Fruit fly (Drosophila melanogaster) whole organism, prepupa: ENCODE measurements around the gene CG31445.

Experiments used
- CG11762 ChIP-seq: fragments of 200-800 bp; sonication (Bioruptor generic); optimal IDR thresholded peaks from 3 replicates; lab custom pipeline; 2016; ENCODE audit warnings: missing biosample characterization, missing genetic modification characterization; ENCODE audit not compliant: insufficient read depth
- CG15336 ChIP-seq: fragments of 200-800 bp; sonication (Bioruptor generic); IDR thresholded peaks from 2 replicates; pipeline ENCODE4 v1.3.6; 2022; ENCODE audit warnings: missing biosample characterization, missing genetic modification characterization
- CG8319 ChIP-seq: fragments of 200-800 bp; sonication (Bioruptor generic); optimal IDR thresholded peaks from 3 replicates; lab custom pipeline; 2016; ENCODE audit warnings: missing biosample characterization, missing genetic modification characterization
- Eip75B ChIP-seq: fragments of 200-800 bp; sonication (Bioruptor generic); optimal IDR thresholded peaks from 3 replicates; lab custom pipeline; 2016; ENCODE audit warnings: missing biosample characterization, missing genetic modification characterization
- Lpt ChIP-seq: fragments of 200-800 bp; sonication (Bioruptor generic); optimal IDR thresholded peaks from 3 replicates; lab custom pipeline; 2016; ENCODE audit warnings: missing biosample characterization, missing genetic modification characterization
- Smox ChIP-seq: fragments of 200-800 bp; sonication (Bioruptor generic); optimal IDR thresholded peaks from 3 replicates; lab custom pipeline; 2016; ENCODE audit warnings: missing biosample characterization, missing genetic modification characterization
- fd85E ChIP-seq: fragments of 200-800 bp; sonication (Bioruptor generic); optimal IDR thresholded peaks from 3 replicates; lab custom pipeline; 2016; ENCODE audit warnings: missing biosample characterization, missing genetic modification characterization
- vri ChIP-seq: fragments of 200-800 bp; sonication (Bioruptor generic); optimal IDR thresholded peaks from 3 replicates; lab custom pipeline; 2016; ENCODE audit warnings: missing biosample characterization, mild to moderate bottlenecking, missing genetic modification characterization

DNA sequence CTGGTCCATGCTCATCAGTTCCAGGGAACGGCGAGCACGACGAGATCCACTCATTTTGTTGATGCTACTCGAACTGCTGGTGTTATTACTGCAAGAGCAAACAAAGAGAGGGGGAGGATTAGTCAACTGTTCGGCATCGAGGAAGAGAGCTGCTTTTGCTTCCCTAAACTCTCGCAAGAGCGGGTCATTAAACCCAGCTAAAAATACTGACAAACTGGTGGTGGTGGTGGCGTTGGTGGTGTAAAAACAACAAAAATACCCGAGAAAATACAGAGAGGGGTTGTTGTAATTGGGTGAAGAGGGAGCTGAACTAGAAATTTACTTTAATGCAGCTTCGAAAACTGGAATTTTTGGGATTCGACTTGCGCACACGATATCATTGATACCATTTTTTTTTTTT, 9.2 kb upstream of the CG31445 start:
- no peak for TF ChIP-seq CG15336 (GFP tag; lab: Robert Waterston, UW)
- TF ChIP-seq CG8319 (GFP tag; lab: Kevin White, UChicago) = no peak
- no peak for TF ChIP-seq CG11762 (GFP tag; lab: Kevin White, UChicago)
- no peak for TF ChIP-seq Lpt
- TF ChIP-seq Eip75B (GFP tag; lab: Kevin White, UChicago) = no peak
- no peak for TF ChIP-seq vri (GFP tag; lab: Kevin White, UChicago)
- TF ChIP-seq fd85E (GFP tag; lab: Kevin White, UChicago) = no peak
- no peak for TF ChIP-seq Smox (GFP tag; lab: Kevin White, UChicago)
